Worm (Caenorhabditis elegans) whole organism, young adult: ENCODE results near the gene F13D12.8.

Experiments used
- C17E4.6 ChIP-seq: fragments of 200-800 bp; sonication (Bioruptor generic); IDR thresholded peaks from 2 replicates; pipeline ENCODE4 v1.3.6; 2022; ENCODE audit warnings: missing genetic modification reagents, missing genetic modification characterization, missing compliant biosample characterization
- F37B4.10 ChIP-seq: fragments of 200-800 bp; sonication (Bioruptor generic); IDR thresholded peaks from 2 replicates; pipeline ENCODE4 v1.3.6; 2022; ENCODE audit warnings: missing genetic modification characterization, missing compliant biosample characterization
- K11D2.4 ChIP-seq: fragments of 200-800 bp; sonication (Bioruptor generic); IDR thresholded peaks from 2 replicates; pipeline ENCODE4 v1.3.6; 2022; ENCODE audit warnings: missing genetic modification reagents, missing genetic modification characterization, missing compliant biosample characterization
- T07F8.4 ChIP-seq: sonication (generic microtip); optimal IDR thresholded peaks from 2 replicates; lab custom pipeline; 2016; ENCODE audit warnings: mild to moderate bottlenecking, missing genetic modification characterization, moderate library complexity, missing compliant biosample characterization
- Y79H2A.3 ChIP-seq: fragments of 200-800 bp; sonication (Bioruptor generic); conservative IDR thresholded peaks from 2 replicates; pipeline ENCODE4 v1.3.6; 2022; ENCODE audit warnings: missing genetic modification reagents, missing genetic modification characterization, missing compliant biosample characterization
- ama-1 ChIP-seq, 3 experiments: fragments of 150-350 bp in 1 of 3; sonication (generic microtip) in 2 of 3; optimal IDR thresholded peaks; 2 replicates each; lab custom pipeline; 2014 to 2018; ENCODE audit warnings: missing biosample characterization in 2 of 3, missing genetic modification characterization in 2 of 3, missing genetic modification reagents in 2 of 3
- attf-3 ChIP-seq: fragments of 200-800 bp; sonication (Bioruptor generic); conservative IDR thresholded peaks from 2 replicates; pipeline ENCODE4 v1.3.6; 2022; ENCODE audit warnings: missing genetic modification reagents, missing genetic modification characterization, missing compliant biosample characterization
- bed-2 ChIP-seq: fragments of 200-800 bp; sonication (Bioruptor generic); IDR thresholded peaks from 2 replicates; pipeline ENCODE4 v1.3.6; 2022; ENCODE audit warnings: missing genetic modification reagents, missing genetic modification characterization, missing compliant biosample characterization
- cebp-1 ChIP-seq, 2 experiments: fragments of 200-800 bp in 1 of 2; sonication (Bioruptor generic) in 1 of 2; sonication (generic microtip) in 1 of 2; IDR thresholded peaks in 1 of 2; optimal IDR thresholded peaks in 1 of 2; 2 replicates each; pipeline versions ENCODE4 v1.3.6 to Lab custom; 2017 to 2022; ENCODE audit warnings: missing compliant biosample characterization in 2 of 2, missing genetic modification characterization in 2 of 2, mild to moderate bottlenecking in 1 of 2, missing genetic modification reagents in 1 of 2, moderate library complexity in 1 of 2
- ceh-100 ChIP-seq: fragments of 200-800 bp; sonication (Bioruptor generic); IDR thresholded peaks from 2 replicates; pipeline ENCODE4 v1.3.6; 2022; ENCODE audit warnings: missing genetic modification reagents, missing genetic modification characterization, missing compliant biosample characterization
- ceh-58 ChIP-seq: fragments of 200-800 bp; sonication (Bioruptor generic); IDR thresholded peaks from 2 replicates; pipeline ENCODE4 v1.3.6; 2022; ENCODE audit warnings: missing genetic modification characterization, missing compliant biosample characterization
- die-1 ChIP-seq: sonication (generic microtip); optimal IDR thresholded peaks from 2 replicates; lab custom pipeline; 2016; ENCODE audit warnings: missing genotype, mild to moderate bottlenecking, missing genetic modification characterization, missing compliant biosample characterization
- dpl-1 ChIP-seq: fragments of 150-350 bp; optimal IDR thresholded peaks from 2 replicates; lab custom pipeline; 2014; ENCODE audit warnings: missing biosample characterization, missing genetic modification reagents, missing genetic modification characterization
- egl-18 ChIP-seq: fragments of 200-800 bp; sonication (Bioruptor generic); IDR thresholded peaks from 2 replicates; pipeline ENCODE4 v1.3.6; 2022; ENCODE audit warnings: missing genetic modification reagents, missing genetic modification characterization, missing compliant biosample characterization
- ekl-4 ChIP-seq: fragments of 200-800 bp; sonication (Bioruptor generic); IDR thresholded peaks from 2 replicates; pipeline ENCODE4 v1.3.6; 2022; ENCODE audit warnings: missing genetic modification reagents, missing genetic modification characterization, missing compliant biosample characterization
- hmg-1.2 ChIP-seq: fragments of 200-800 bp; sonication (Bioruptor generic); IDR thresholded peaks from 2 replicates; pipeline ENCODE4 v1.3.6; 2022; ENCODE audit warnings: missing genetic modification reagents, missing genetic modification characterization, missing compliant biosample characterization
- hmg-20 ChIP-seq: fragments of 200-800 bp; sonication (Bioruptor generic); IDR thresholded peaks from 2 replicates; pipeline ENCODE4 v1.3.6; 2022; ENCODE audit warnings: missing genetic modification reagents, missing genetic modification characterization, missing compliant biosample characterization
- hrde-1 ChIP-seq: sonication (generic microtip); optimal IDR thresholded peaks from 2 replicates; lab custom pipeline; 2016; ENCODE audit warnings: missing genetic modification characterization, mild to moderate bottlenecking, missing compliant biosample characterization, moderate library complexity, missing genotype, missing genetic modification reagents, borderline replicate concordance
- let-526 ChIP-seq: fragments of 200-800 bp; sonication (Bioruptor generic); IDR thresholded peaks from 2 replicates; pipeline ENCODE4 v1.3.6; 2022; ENCODE audit warnings: missing genetic modification reagents, missing genetic modification characterization, missing compliant biosample characterization
- lin-35 ChIP-seq, 3 experiments: fragments of 150-350 bp in 2 of 3; sonication (generic microtip) in 1 of 3; optimal IDR thresholded peaks; 2 replicates each; lab custom pipeline; 2014 to 2018; ENCODE audit warnings: missing biosample characterization in 3 of 3, missing genetic modification characterization in 3 of 3, missing genetic modification reagents in 3 of 3
- lin-54 ChIP-seq: fragments of 200-800 bp; sonication (Bioruptor generic); optimal IDR thresholded peaks from 2 replicates; lab custom pipeline; 2018; ENCODE audit warnings: mild to moderate bottlenecking, missing genetic modification characterization, missing compliant biosample characterization
- madf-10 ChIP-seq: sonication (generic microtip); optimal IDR thresholded peaks from 2 replicates; lab custom pipeline; 2016; ENCODE audit warnings: mild to moderate bottlenecking, missing genetic modification characterization, missing compliant biosample characterization
- madf-6 ChIP-seq: fragments of 200-800 bp; sonication (Bioruptor generic); IDR thresholded peaks from 2 replicates; pipeline ENCODE4 v1.3.6; 2022; ENCODE audit warnings: missing genetic modification reagents, missing genetic modification characterization, missing compliant biosample characterization
- madf-8 ChIP-seq: fragments of 200-800 bp; sonication (Bioruptor generic); conservative IDR thresholded peaks from 2 replicates; pipeline ENCODE4 v1.3.6; 2022; ENCODE audit warnings: missing genetic modification reagents, missing genetic modification characterization, missing compliant biosample characterization
- nhr-120 ChIP-seq: fragments of 200-800 bp; sonication (Bioruptor generic); IDR thresholded peaks from 2 replicates; pipeline ENCODE4 v1.3.6; 2022; ENCODE audit warnings: missing genetic modification characterization, missing compliant biosample characterization
- nhr-27 ChIP-seq: fragments of 200-800 bp; sonication (Bioruptor generic); optimal IDR thresholded peaks from 2 replicates; lab custom pipeline; 2018; ENCODE audit warnings: mild to moderate bottlenecking, missing genetic modification characterization, moderate library complexity, missing compliant biosample characterization
- pbrm-1 ChIP-seq: fragments of 200-800 bp; sonication (Bioruptor generic); IDR thresholded peaks from 2 replicates; pipeline ENCODE4 v1.3.6; 2022; ENCODE audit warnings: missing genetic modification reagents, missing genetic modification characterization, missing compliant biosample characterization
- pha-4 ChIP-seq: fragments of 150-350 bp; sonication (generic microtip); optimal IDR thresholded peaks from 2 replicates; lab custom pipeline; 2014; ENCODE audit warnings: missing biosample characterization, missing genetic modification reagents, missing genetic modification characterization
- sdz-38 ChIP-seq: sonication (generic microtip); optimal IDR thresholded peaks from 2 replicates; lab custom pipeline; 2016; ENCODE audit warnings: missing genotype, missing genetic modification characterization, missing compliant biosample characterization
- snpc-1.1 ChIP-seq: sonication (generic microtip); optimal IDR thresholded peaks from 2 replicates; lab custom pipeline; 2017; ENCODE audit warnings: missing genetic modification characterization, mild to moderate bottlenecking, missing compliant biosample characterization, antibody characterized with exemption, moderate library complexity, missing genotype, missing genetic modification reagents; ENCODE audit not compliant: insufficient read depth
- snpc-3.4 ChIP-seq: sonication (generic microtip); optimal IDR thresholded peaks from 2 replicates; lab custom pipeline; 2017; ENCODE audit warnings: missing genetic modification characterization, mild to moderate bottlenecking, missing compliant biosample characterization, antibody characterized with exemption, moderate library complexity, missing genotype, missing genetic modification reagents
- snpc-4 ChIP-seq, 5 experiments: fragments of 150-350 bp in 1 of 5; sonication (generic microtip) in 4 of 5; optimal IDR thresholded peaks; 2 replicates each; lab custom pipeline; 2014 to 2018; ENCODE audit warnings: missing genetic modification characterization in 5 of 5, missing biosample characterization in 3 of 5, antibody characterized with exemption in 2 of 5, mild to moderate bottlenecking in 2 of 5, missing compliant biosample characterization in 2 of 5, missing genotype in 2 of 5, moderate library complexity in 2 of 5, missing genetic modification reagents in 1 of 5
- somi-1 ChIP-seq: fragments of 200-800 bp; sonication (Bioruptor generic); optimal IDR thresholded peaks from 2 replicates; lab custom pipeline; 2018; ENCODE audit warnings: mild to moderate bottlenecking, missing genetic modification characterization, missing compliant biosample characterization
- tbx-9 ChIP-seq: sonication (generic microtip); optimal IDR thresholded peaks from 2 replicates; lab custom pipeline; 2016; ENCODE audit warnings: borderline replicate concordance, missing genetic modification characterization, inconsistent platforms, missing compliant biosample characterization
- tlf-1 ChIP-seq: fragments of 200-800 bp; sonication (Bioruptor generic); optimal IDR thresholded peaks from 2 replicates; lab custom pipeline; 2018; ENCODE audit warnings: mild to moderate bottlenecking, missing genetic modification characterization, missing compliant biosample characterization
- unc-62 ChIP-seq: fragments of 150-350 bp; optimal IDR thresholded peaks from 2 replicates; lab custom pipeline; 2014; ENCODE audit warnings: missing biosample characterization, missing genetic modification reagents, missing genetic modification characterization
- zfh-2 ChIP-seq: fragments of 200-800 bp; sonication (Bioruptor generic); conservative IDR thresholded peaks from 2 replicates; pipeline ENCODE4 v1.3.6; 2022; ENCODE audit warnings: missing genetic modification reagents, missing genetic modification characterization, missing compliant biosample characterization
- ztf-3 ChIP-seq: fragments of 200-800 bp; sonication (Bioruptor generic); optimal IDR thresholded peaks from 2 replicates; lab custom pipeline; 2018; ENCODE audit warnings: mild to moderate bottlenecking, missing genetic modification characterization, missing compliant biosample characterization
- ztf-6 ChIP-seq: fragments of 200-800 bp; sonication (Bioruptor generic); IDR thresholded peaks from 2 replicates; pipeline ENCODE4 v1.3.6; 2022; ENCODE audit warnings: missing genetic modification reagents, missing genetic modification characterization, missing compliant biosample characterization

F13D12.8 gene

ce11 chrII:11719533-11719932, 12.9 kb downstream of the F13D12.8 start:
- no peak for TF ChIP-seq bed-2
- TF ChIP-seq attf-3 (GFP tag; lab: Robert Waterston, UW), result peak; percentile 78
- no peak for TF ChIP-seq hmg-1.2 (GFP tag; lab: Robert Waterston, UW)

ce11 chrII:11714728-11715127, 17.7 kb downstream of the F13D12.8 start:
- no peak for TF ChIP-seq ceh-58 (GFP tag; lab: Robert Waterston, UW)
- TF ChIP-seq snpc-4 (GFP tag; optimal IDR thresholded peaks at IDR 0.05; lab: Kevin White, UChicago), result peak; percentile 79
- peak; percentile 57 to 96 (median 88) for TF ChIP-seq snpc-4 (tag; optimal IDR thresholded peaks at IDR 0.05; lab: Kevin White, UChicago)
- TF ChIP-seq ama-1 (optimal IDR thresholded peaks at IDR 0.05; lab: Kevin White, UChicago), result no peak
- TF ChIP-seq ama-1 (GFP tag; optimal IDR thresholded peaks at IDR 0.05; lab: Kevin White, UChicago), result no peak
- TF ChIP-seq nhr-120 (GFP tag; lab: Robert Waterston, UW), result no peak
- TF ChIP-seq pbrm-1 (GFP tag; lab: Robert Waterston, UW), result no peak
- peak; percentile 33 for TF ChIP-seq snpc-3.4
- TF ChIP-seq hmg-1.2 (GFP tag; lab: Robert Waterston, UW), result peak; percentile 56
- TF ChIP-seq unc-62 (GFP tag; lab: Kevin White, UChicago), result no peak
- TF ChIP-seq tlf-1, result no peak
- peak; percentile 84 for TF ChIP-seq snpc-1.1 (tag; lab: Kevin White, UChicago)
- TF ChIP-seq lin-35 (GFP tag; optimal IDR thresholded peaks at IDR 0.05; lab: Kevin White, UChicago), result no peak
- TF ChIP-seq K11D2.4 (GFP tag; lab: Robert Waterston, UW), result no peak
- no peak for TF ChIP-seq sdz-38 (tag; lab: Kevin White, UChicago)
- TF ChIP-seq madf-6 (GFP tag; lab: Robert Waterston, UW), result peak; percentile 6; the same call in 1 of the 2 replicates

DNA sequence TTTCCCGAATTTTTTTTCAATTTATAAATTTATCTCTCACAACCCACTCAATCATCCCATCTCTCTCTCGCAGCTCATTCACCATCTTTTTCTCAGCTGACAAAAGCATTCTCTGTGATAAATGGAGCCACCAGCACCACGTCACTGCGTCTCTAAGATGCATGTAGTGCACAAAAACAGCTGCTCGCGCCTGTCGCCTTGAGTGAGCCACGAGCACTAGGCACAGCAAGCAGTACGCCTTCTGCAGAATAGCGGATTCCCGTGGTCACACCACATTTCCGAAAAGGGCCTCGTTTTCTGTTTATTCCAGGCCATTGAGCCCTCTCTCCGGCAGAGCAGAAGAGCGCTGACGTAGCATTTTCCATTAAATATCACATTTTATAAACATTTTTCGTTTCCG, 18.8 kb downstream of the F13D12.8 start, which contains the start of gene F13D12.10:
Gene F13D12.10, plus strand, starts transcription at position 231 of the 400 bp plus-strand sequence.
- TF ChIP-seq let-526 (GFP tag; lab: Robert Waterston, UW), result no peak
- TF ChIP-seq tbx-9 (tag; lab: Kevin White, UChicago), result no peak
- TF ChIP-seq zfh-2, result peak; percentile 75
- TF ChIP-seq Y79H2A.3 (GFP tag; lab: Robert Waterston, UW), result no peak
- TF ChIP-seq T07F8.4, result no peak
- no peak for TF ChIP-seq egl-18 (GFP tag; lab: Robert Waterston, UW)
- no peak for TF ChIP-seq dpl-1 (GFP tag; lab: Kevin White, UChicago)
- no peak for TF ChIP-seq snpc-3.4
- no peak for TF ChIP-seq hrde-1
- no peak for TF ChIP-seq cebp-1 (GFP tag; IDR thresholded peaks at IDR 0.05; lab: Robert Waterston, UW)
- peak; percentile 6 for TF ChIP-seq cebp-1 (tag; optimal IDR thresholded peaks at IDR 0.05; lab: Kevin White, UChicago)
- TF ChIP-seq lin-54 (GFP tag; lab: Kevin White, UChicago), result no peak
- no peak for TF ChIP-seq C17E4.6
- TF ChIP-seq F37B4.10, result no peak
- no peak for TF ChIP-seq madf-10 (tag; lab: Kevin White, UChicago)
- no peak for TF ChIP-seq ztf-6 (GFP tag; lab: Robert Waterston, UW)
- no peak for TF ChIP-seq die-1 (tag; lab: Kevin White, UChicago)
- TF ChIP-seq ceh-100, result no peak
- peak; percentile 47 for TF ChIP-seq somi-1 (GFP tag; lab: Kevin White, UChicago)
- TF ChIP-seq ekl-4 (GFP tag; lab: Robert Waterston, UW), result no peak
- no peak for TF ChIP-seq ztf-3 (GFP tag; lab: Kevin White, UChicago)
- TF ChIP-seq hmg-20 (GFP tag; lab: Robert Waterston, UW), result no peak
- TF ChIP-seq pha-4 (tag; lab: Kevin White, UChicago), result no peak
- TF ChIP-seq nhr-27 (tag; lab: Kevin White, UChicago), result no peak
- TF ChIP-seq madf-8 (GFP tag; lab: Robert Waterston, UW), result no peak
